Worm (Caenorhabditis elegans) whole organism, midembryonic: ENCODE results near the gene Y53G8AL.3.
A peak's percentile ranks its signal among the peaks of the same experiment; 100 is the strongest.
"Not testable (repeated sequence)": the region's sequence is repeated elsewhere in the genome, so short reads cannot be mapped to it uniquely, and the experiment has no call there.

ENCODE experiments used
- T22C8.4 ChIP-seq: fragments of 200-800 bp; sonication (Bioruptor generic); IDR thresholded peaks from 2 replicates; pipeline ENCODE4 v1.3.6; 2022; ENCODE audit warnings: missing genetic modification characterization, missing compliant biosample characterization
- cog-1 ChIP-seq: sonication (generic microtip); optimal IDR thresholded peaks from 2 replicates; lab custom pipeline; 2016; ENCODE audit warnings: missing genetic modification characterization, missing compliant biosample characterization
- flt-1 ChIP-seq: fragments of 200-800 bp; sonication (Bioruptor generic); IDR thresholded peaks from 2 replicates; pipeline ENCODE4 v1.3.6; 2022; ENCODE audit warnings: missing genetic modification characterization, missing compliant biosample characterization
- klf-2 ChIP-seq: fragments of 200-800 bp; sonication (Bioruptor generic); conservative IDR thresholded peaks from 2 replicates; pipeline ENCODE4 v1.3.6; 2022; ENCODE audit warnings: missing genetic modification reagents, missing genetic modification characterization, missing compliant biosample characterization
- med-1 ChIP-seq: sonication (generic microtip); optimal IDR thresholded peaks from 2 replicates; lab custom pipeline; 2017; ENCODE audit warnings: missing genetic modification characterization, mild to moderate bottlenecking, missing compliant biosample characterization, antibody characterized with exemption, missing genetic modification reagents; ENCODE audit not compliant: insufficient read depth
- ref-1 ChIP-seq: fragments of 200-800 bp; sonication (Bioruptor generic); conservative IDR thresholded peaks from 2 replicates; pipeline ENCODE4 v1.3.6; 2022; ENCODE audit warnings: missing genetic modification reagents, missing genetic modification characterization, missing compliant biosample characterization
- tab-1 ChIP-seq: fragments of 200-800 bp; sonication (Bioruptor generic); IDR thresholded peaks from 2 replicates; pipeline ENCODE4 v1.3.6; 2022; ENCODE audit warnings: missing genetic modification characterization, missing compliant biosample characterization
- ztf-23 ChIP-seq: fragments of 200-800 bp; sonication (Bioruptor generic); IDR thresholded peaks from 2 replicates; pipeline ENCODE4 v1.3.6; 2022; ENCODE audit warnings: missing genetic modification reagents, missing genetic modification characterization, missing compliant biosample characterization
- ztf-29 ChIP-seq: fragments of 200-800 bp; sonication (Bioruptor generic); IDR thresholded peaks from 2 replicates; pipeline ENCODE4 v1.3.6; 2022; ENCODE audit warnings: missing genetic modification reagents, missing genetic modification characterization, missing compliant biosample characterization

Gene Y53G8AL.3

ce11 chrIII:3263696-3264095, 10.8 kb upstream of the Y53G8AL.3 start:
- peak; percentile 36; the same call in 1 of the 2 replicates for TF ChIP-seq T22C8.4 (GFP tag; lab: Robert Waterston, UW)
- TF ChIP-seq tab-1 (GFP tag; lab: Robert Waterston, UW): no peak

- TF ChIP-seq ztf-29 (GFP tag; lab: Robert Waterston, UW); med-1 (GFP tag; lab: Kevin White, UChicago); flt-1 (GFP tag; lab: Robert Waterston, UW): not testable (repeated sequence)
These were observed 6.7 kb upstream of the Y53G8AL.3 start, which contains the start of gene Y53G8AM.6 for ce11 chrIII:3259691-3260090. TSS of gene Y53G8AM.6 (minus strand) at chrIII:3259791.

ce11 chrIII:3258306-3258705, 5.4 kb upstream of the Y53G8AL.3 start, which contains the start of gene nspg-7.2:
TSS of gene nspg-7.2 (minus strand) at chrIII:3258406.
- no peak for TF ChIP-seq cog-1 (tag; lab: Kevin White, UChicago)
- no peak for TF ChIP-seq flt-1 (GFP tag; lab: Robert Waterston, UW)
- TF ChIP-seq ztf-29 (GFP tag; lab: Robert Waterston, UW): no peak
- no peak for TF ChIP-seq T22C8.4 (GFP tag; lab: Robert Waterston, UW)
- TF ChIP-seq ztf-23 (GFP tag; lab: Robert Waterston, UW): no peak
- TF ChIP-seq ref-1 (GFP tag; lab: Robert Waterston, UW): no peak
- no peak for TF ChIP-seq klf-2 (GFP tag; lab: Robert Waterston, UW)
- TF ChIP-seq med-1 (GFP tag; lab: Kevin White, UChicago): no peak
- TF ChIP-seq tab-1 (GFP tag; lab: Robert Waterston, UW): no peak

- TF ChIP-seq med-1 (GFP tag; lab: Kevin White, UChicago): no peak
These were observed 2.6 kb upstream of the Y53G8AL.3 start, which contains the start of gene Y53G8AM.4 for ce11 chrIII:3255575-3255974. TSS of gene Y53G8AM.4 (minus strand) at chrIII:3255675.

- TF ChIP-seq cog-1 (tag; lab: Kevin White, UChicago) (no peak), T22C8.4 (GFP tag; lab: Robert Waterston, UW) (no peak), ref-1 (GFP tag; lab: Robert Waterston, UW) (no peak), klf-2 (GFP tag; lab: Robert Waterston, UW) (no peak), ztf-29 (GFP tag; lab: Robert Waterston, UW) (no peak), ztf-23 (GFP tag; lab: Robert Waterston, UW) (no peak), flt-1 (GFP tag; lab: Robert Waterston, UW) (no peak), med-1 (GFP tag; lab: Kevin White, UChicago) (no peak), tab-1 (GFP tag; lab: Robert Waterston, UW) (no peak)
These were observed 2.1 kb upstream of the Y53G8AL.3 start for ce11 chrIII:3255023-3255422.

- no peak for TF ChIP-seq klf-2 (GFP tag; lab: Robert Waterston, UW)
- TF ChIP-seq med-1 (GFP tag; lab: Kevin White, UChicago): no peak
- TF ChIP-seq flt-1 (GFP tag; lab: Robert Waterston, UW): no peak
- no peak for TF ChIP-seq T22C8.4 (GFP tag; lab: Robert Waterston, UW)
- TF ChIP-seq cog-1 (tag; lab: Kevin White, UChicago): no peak
- no peak for TF ChIP-seq ref-1 (GFP tag; lab: Robert Waterston, UW)
- no peak for TF ChIP-seq tab-1 (GFP tag; lab: Robert Waterston, UW)
- no peak for TF ChIP-seq ztf-23 (GFP tag; lab: Robert Waterston, UW)
- TF ChIP-seq ztf-29 (GFP tag; lab: Robert Waterston, UW): no peak
These were observed 793 bp upstream of the Y53G8AL.3 start for ce11 chrIII:3253736-3254135.

- no peak for TF ChIP-seq flt-1 (GFP tag; lab: Robert Waterston, UW)
- TF ChIP-seq med-1 (GFP tag; lab: Kevin White, UChicago): no peak
- no peak for TF ChIP-seq ref-1 (GFP tag; lab: Robert Waterston, UW)
- TF ChIP-seq ztf-29 (GFP tag; lab: Robert Waterston, UW): no peak
- no peak for TF ChIP-seq tab-1 (GFP tag; lab: Robert Waterston, UW)
- no peak for TF ChIP-seq T22C8.4 (GFP tag; lab: Robert Waterston, UW)
- TF ChIP-seq cog-1 (tag; lab: Kevin White, UChicago): no peak
- no peak for TF ChIP-seq klf-2 (GFP tag; lab: Robert Waterston, UW)
These were observed 2.3 kb downstream of the Y53G8AL.3 start, which contains the start of gene Y53G8AL.4 for ce11 chrIII:3250596-3251112. TSS of gene Y53G8AL.4 (minus strand) at chrIII:3250646.

- TF ChIP-seq med-1 (GFP tag; lab: Kevin White, UChicago) (peak; percentile 23), ztf-23 (GFP tag; lab: Robert Waterston, UW) (peak; percentile 43), T22C8.4 (GFP tag; lab: Robert Waterston, UW) (peak; percentile 24; the same call in 1 of the 2 replicates), klf-2 (GFP tag; lab: Robert Waterston, UW) (no peak), flt-1 (GFP tag; lab: Robert Waterston, UW) (peak; percentile 76), cog-1 (tag; lab: Kevin White, UChicago) (no peak), tab-1 (GFP tag; lab: Robert Waterston, UW) (peak; percentile 60; the same call in 1 of the 2 replicates)
These were observed 3.9 kb downstream of the Y53G8AL.3 start for ce11 chrIII:3249038-3249420.

ce11 chrIII:3248307-3249037, 4.5 kb downstream of the Y53G8AL.3 start, which contains the start of gene nduf-9:
TSS of gene nduf-9 (minus strand) at chrIII:3248575.
- no peak for TF ChIP-seq med-1 (GFP tag; lab: Kevin White, UChicago)
- no peak for TF ChIP-seq ztf-29 (GFP tag; lab: Robert Waterston, UW)
- no peak for TF ChIP-seq cog-1 (tag; lab: Kevin White, UChicago)
- TF ChIP-seq T22C8.4 (GFP tag; lab: Robert Waterston, UW): no peak
- TF ChIP-seq tab-1 (GFP tag; lab: Robert Waterston, UW): no peak
- TF ChIP-seq flt-1 (GFP tag; lab: Robert Waterston, UW): no peak
- no peak for TF ChIP-seq klf-2 (GFP tag; lab: Robert Waterston, UW)
- TF ChIP-seq ztf-23 (GFP tag; lab: Robert Waterston, UW): no peak
- no peak for TF ChIP-seq ref-1 (GFP tag; lab: Robert Waterston, UW)
